Fruit fly (Drosophila melanogaster) whole organism, pupa: ENCODE data around the gene Mst84Dd.

Source experiments
- CG12605 ChIP-seq: fragments of 200-800 bp; sonication (Bioruptor generic); IDR thresholded peaks from 2 replicates; pipeline ENCODE4 v1.3.6; 2022; ENCODE audit warnings: missing biosample characterization, missing genetic modification characterization
- CG14655 ChIP-seq: fragments of 200-800 bp; sonication (Bioruptor generic); optimal IDR thresholded peaks from 3 replicates; lab custom pipeline; 2017; ENCODE audit warnings: mild to moderate bottlenecking, missing biosample characterization, missing genetic modification reagents, missing genetic modification characterization
- CG34367 ChIP-seq: fragments of 200-800 bp; sonication (Bioruptor generic); optimal IDR thresholded peaks from 2 replicates; lab custom pipeline; 2018; ENCODE audit warnings: missing biosample characterization, mild to moderate bottlenecking, missing genetic modification characterization
- EcR ChIP-seq: fragments of 200-800 bp; sonication (Bioruptor generic); optimal IDR thresholded peaks from 3 replicates; lab custom pipeline; 2019; ENCODE audit warnings: missing biosample characterization, missing genetic modification characterization, mild to moderate bottlenecking, moderate library complexity, missing genetic modification reagents
- Ets98B ChIP-seq: fragments of 200-800 bp; sonication (Bioruptor generic); IDR thresholded peaks from 2 replicates; pipeline ENCODE4 v1.3.6; 2022; ENCODE audit warnings: missing biosample characterization, missing genetic modification characterization
- Snoo ChIP-seq: fragments of 200-800 bp; sonication (Bioruptor generic); optimal IDR thresholded peaks from 3 replicates; lab custom pipeline; 2017; ENCODE audit warnings: missing biosample characterization, mild to moderate bottlenecking, missing genetic modification characterization, inconsistent platforms
- fd96Ca ChIP-seq: fragments of 200-800 bp; sonication (Bioruptor generic); IDR thresholded peaks from 3 replicates; pipeline ENCODE4 v1.3.6; 2022; ENCODE audit warnings: missing biosample characterization, missing genetic modification characterization
- gl ChIP-seq: fragments of 200-800 bp; sonication (Bioruptor generic); optimal IDR thresholded peaks from 2 replicates; lab custom pipeline; 2018; ENCODE audit warnings: missing biosample characterization, mild to moderate bottlenecking, missing genetic modification characterization

dm6 chr3R:7322549-7322948 lies 41.0 kb downstream of the Mst84Dd start:
- TF ChIP-seq gl, result no peak
- TF ChIP-seq CG12605, result no peak
- no peak for TF ChIP-seq EcR (GFP tag; lab: Kevin White, UChicago)
- no peak for TF ChIP-seq Snoo (tag; lab: Kevin White, UChicago)
- no peak for TF ChIP-seq Ets98B (GFP tag; lab: Robert Waterston, UW)
- no peak for TF ChIP-seq fd96Ca (GFP tag; lab: Robert Waterston, UW)
- TF ChIP-seq CG14655 (GFP tag; lab: Kevin White, UChicago), result no peak
- TF ChIP-seq CG34367, result no peak
